Fruit fly (Drosophila melanogaster) S2 (cell line): Measurements from ENCODE around the gene Csk.

Source experiments
- CG8478 ChIP-seq: fragments of >200 bp; optimal IDR thresholded peaks from 2 replicates; lab custom pipeline; 2018
- CTCF ChIP-seq, 2 experiments: fragments of >200 bp; optimal IDR thresholded peaks; 2 replicates each; lab custom pipeline; 2018

dm6 chr3R:11616219-11616618, 34.3 kb downstream of the Csk start:
- TF ChIP-seq CG8478 (lab: Kevin White, UChicago) (no peak), CTCF (optimal IDR thresholded peaks at IDR 0.05; lab: Kevin White, UChicago) (no peak)
